Worm (Caenorhabditis elegans): Measurements from ENCODE around the gene acr-20.
A peak's percentile ranks its signal among the peaks of the same experiment; 100 is the strongest.

The acr-20 gene

ce11 chrII:14404741-14405488 lies 27.2 kb upstream of the acr-20 start (continued):
- peak; percentile 45 for TF ChIP-seq C08G9.2 (tag; optimal IDR thresholded peaks at IDR 0.05)
- peak; percentile 19 for TF ChIP-seq dve-1 (tag; optimal IDR thresholded peaks at IDR 0.05)
- TF ChIP-seq madf-2 (tag; optimal IDR thresholded peaks at IDR 0.05) = no peak
- TF ChIP-seq lim-6 (tag; optimal IDR thresholded peaks at IDR 0.05) = no peak
- peak; percentile 18 for TF ChIP-seq pax-1 (tag; optimal IDR thresholded peaks at IDR 0.05)
- TF ChIP-seq ttx-3 (tag; optimal IDR thresholded peaks at IDR 0.05) = no peak
- TF ChIP-seq ceh-9 (tag; optimal IDR thresholded peaks at IDR 0.05) = no peak
- TF ChIP-seq tbx-2 (tag; optimal IDR thresholded peaks at IDR 0.05) = peak; percentile 86
- no peak for TF ChIP-seq hlh-13 (GFP tag; optimal IDR thresholded peaks at IDR 0.05)
- peak; percentile 85 for TF ChIP-seq sox-2 (GFP tag; IDR thresholded peaks at IDR 0.05)
- TF ChIP-seq ceh-45 (GFP tag; IDR thresholded peaks at IDR 0.05) = no peak
- no peak for TF ChIP-seq fax-1 (tag; optimal IDR thresholded peaks at IDR 0.05)
- TF ChIP-seq rnt-1 (tag; optimal IDR thresholded peaks at IDR 0.05) = peak; percentile 91
- no peak for TF ChIP-seq npax-4 (tag; optimal IDR thresholded peaks at IDR 0.05)
- TF ChIP-seq nhr-232 (tag; optimal IDR thresholded peaks at IDR 0.05) = peak; percentile 14
- no peak for TF ChIP-seq odd-2 (tag; optimal IDR thresholded peaks at IDR 0.05)
- TF ChIP-seq F13H6.1 (tag; optimal IDR thresholded peaks at IDR 0.05) = peak; percentile 74
- no peak for TF ChIP-seq ceh-24 (tag; optimal IDR thresholded peaks at IDR 0.05)
- TF ChIP-seq hlh-30 (tag; optimal IDR thresholded peaks at IDR 0.05; ENCODE audit: insufficient read depth) = peak; percentile 97
- no peak for TF ChIP-seq pat-9 (tag; optimal IDR thresholded peaks at IDR 0.05)
- no peak for TF ChIP-seq elt-4 (tag; optimal IDR thresholded peaks at IDR 0.05)
- TF ChIP-seq eyg-1 (tag; optimal IDR thresholded peaks at IDR 0.05) = peak; percentile 12
- no peak for TF ChIP-seq K02D7.2 (tag; optimal IDR thresholded peaks at IDR 0.05)
- TF ChIP-seq ceh-19 (GFP tag; optimal IDR thresholded peaks at IDR 0.05) = peak; percentile 38
- TF ChIP-seq nfya-1 (tag; optimal IDR thresholded peaks at IDR 0.05) = peak; percentile 90
- TF ChIP-seq hlh-15 (tag; optimal IDR thresholded peaks at IDR 0.05) = no peak
- no peak for TF ChIP-seq fkh-6 (tag; optimal IDR thresholded peaks at IDR 0.05)
- no peak for TF ChIP-seq gmeb-2 (tag; optimal IDR thresholded peaks at IDR 0.05)

ce11 chrII:14404266-14404665 lies 26.6 kb upstream of the acr-20 start:
- TF ChIP-seq ref-2 (tag; optimal IDR thresholded peaks at IDR 0.05) = no peak
- TF ChIP-seq nhr-11 (tag; optimal IDR thresholded peaks at IDR 0.05) = no peak
- TF ChIP-seq ceh-9 (tag; optimal IDR thresholded peaks at IDR 0.05) = no peak
- no peak for TF ChIP-seq ceh-34 (tag; optimal IDR thresholded peaks at IDR 0.05)
- peak; percentile 44 for TF ChIP-seq hlh-30 (tag; optimal IDR thresholded peaks at IDR 0.05; ENCODE audit: insufficient read depth)
- TF ChIP-seq ama-1 (optimal IDR thresholded peaks at IDR 0.05) = peak; percentile 29
- TF ChIP-seq fax-1 (tag; optimal IDR thresholded peaks at IDR 0.05) = no peak
- TF ChIP-seq pros-1 (tag; optimal IDR thresholded peaks at IDR 0.05) = no peak
- TF ChIP-seq pax-1 (tag; optimal IDR thresholded peaks at IDR 0.05) = peak; percentile 13
- no peak for TF ChIP-seq unc-86 (tag; optimal IDR thresholded peaks at IDR 0.05)
- no peak for TF ChIP-seq fkh-10 (GFP tag; optimal IDR thresholded peaks at IDR 0.05)
- no peak for TF ChIP-seq pqm-1 (tag; optimal IDR thresholded peaks at IDR 0.05)

- TF ChIP-seq hlh-30 (tag; optimal IDR thresholded peaks at IDR 0.05; ENCODE audit: insufficient read depth) (no peak), fkh-6 (tag; optimal IDR thresholded peaks at IDR 0.05) (no peak), pat-9 (tag; optimal IDR thresholded peaks at IDR 0.05) (no peak), ceh-48 (tag; optimal IDR thresholded peaks at IDR 0.05) (no peak), unc-42 (tag; optimal IDR thresholded peaks at IDR 0.05) (no peak), npax-4 (tag; optimal IDR thresholded peaks at IDR 0.05) (no peak), hlh-8 (tag; optimal IDR thresholded peaks at IDR 0.05) (no peak), ceh-45 (GFP tag; IDR thresholded peaks at IDR 0.05) (no peak), ceh-18 (tag; optimal IDR thresholded peaks at IDR 0.05) (no peak), hlh-13 (GFP tag; optimal IDR thresholded peaks at IDR 0.05) (no peak), ceh-19 (GFP tag; optimal IDR thresholded peaks at IDR 0.05) (no peak), hlh-15 (tag; optimal IDR thresholded peaks at IDR 0.05) (no peak), T23F11.4 (GFP tag; optimal IDR thresholded peaks at IDR 0.05) (no peak), ceh-31 (tag; optimal IDR thresholded peaks at IDR 0.05) (no peak), dmd-4 (tag; optimal IDR thresholded peaks at IDR 0.05; ENCODE audit: borderline replicate concordance) (no peak), unc-55 (GFP tag; optimal IDR thresholded peaks at IDR 0.05) (no peak), ref-2 (tag; optimal IDR thresholded peaks at IDR 0.05) (no peak)
Measured at ce11 chrII:14401098-14401497, 23.4 kb upstream of the acr-20 start.
